Worm (Caenorhabditis elegans) whole organism, late embryonic: ENCODE results near the gene cyp-13A11.

ENCODE experiments used
- C38D4.7 ChIP-seq: fragments of 200-800 bp; sonication (Bioruptor generic); optimal IDR thresholded peaks from 2 replicates; lab custom pipeline; 2018; ENCODE audit warnings: mild to moderate bottlenecking, missing genetic modification characterization, moderate library complexity, missing compliant biosample characterization
- ahr-1 ChIP-seq: sonication (generic microtip); optimal IDR thresholded peaks from 2 replicates; lab custom pipeline; 2016; ENCODE audit warnings: missing genetic modification characterization, missing compliant biosample characterization
- ceh-2 ChIP-seq: sonication (generic microtip); optimal IDR thresholded peaks from 2 replicates; lab custom pipeline; 2016; ENCODE audit warnings: missing genotype, missing genetic modification characterization, missing compliant biosample characterization
- ceh-24 ChIP-seq: sonication (generic microtip); optimal IDR thresholded peaks from 2 replicates; lab custom pipeline; 2016; ENCODE audit warnings: mild to moderate bottlenecking, missing genetic modification characterization, missing compliant biosample characterization
- ceh-31 ChIP-seq: sonication (generic microtip); optimal IDR thresholded peaks from 2 replicates; lab custom pipeline; 2016; ENCODE audit warnings: missing genetic modification characterization, missing compliant biosample characterization
- ceh-34 ChIP-seq: sonication (generic microtip); optimal IDR thresholded peaks from 2 replicates; lab custom pipeline; 2016; ENCODE audit warnings: mild to moderate bottlenecking, missing genetic modification characterization, missing compliant biosample characterization
- ceh-45 ChIP-seq: fragments of 200-800 bp; sonication (Bioruptor generic); IDR thresholded peaks from 2 replicates; pipeline ENCODE4 v1.3.6; 2022; ENCODE audit warnings: missing genetic modification reagents, missing genetic modification characterization, missing compliant biosample characterization
- ceh-48 ChIP-seq: sonication (generic microtip); optimal IDR thresholded peaks from 2 replicates; lab custom pipeline; 2016; ENCODE audit warnings: missing genetic modification characterization, inconsistent platforms, missing compliant biosample characterization
- che-1 ChIP-seq: sonication (generic microtip); optimal IDR thresholded peaks from 2 replicates; lab custom pipeline; 2016; ENCODE audit warnings: mild to moderate bottlenecking, missing genetic modification characterization, missing compliant biosample characterization
- dve-1 ChIP-seq: sonication (generic microtip); optimal IDR thresholded peaks from 2 replicates; lab custom pipeline; 2017; ENCODE audit warnings: antibody characterized with exemption, mild to moderate bottlenecking, missing genetic modification characterization, missing compliant biosample characterization
- elt-2 ChIP-seq: sonication (generic microtip); optimal IDR thresholded peaks from 2 replicates; lab custom pipeline; 2016; ENCODE audit warnings: missing genetic modification reagents, missing genetic modification characterization, missing compliant biosample characterization
- eyg-1 ChIP-seq: sonication (generic microtip); optimal IDR thresholded peaks from 2 replicates; lab custom pipeline; 2016; ENCODE audit warnings: missing genotype, missing genetic modification characterization, missing compliant biosample characterization
- fkh-6 ChIP-seq: sonication (generic microtip); optimal IDR thresholded peaks from 2 replicates; lab custom pipeline; 2016; ENCODE audit warnings: missing genetic modification characterization, missing compliant biosample characterization
- lin-11 ChIP-seq: fragments of 200-800 bp; sonication (Bioruptor generic); optimal IDR thresholded peaks from 2 replicates; lab custom pipeline; 2018; ENCODE audit warnings: mild to moderate bottlenecking, missing genetic modification characterization, missing compliant biosample characterization
- mec-3 ChIP-seq: sonication (generic microtip); optimal IDR thresholded peaks from 2 replicates; lab custom pipeline; 2016; ENCODE audit warnings: borderline replicate concordance, missing genetic modification characterization, missing compliant biosample characterization
- nfya-1 ChIP-seq: sonication (generic microtip); optimal IDR thresholded peaks from 2 replicates; lab custom pipeline; 2017; ENCODE audit warnings: missing genetic modification characterization, mild to moderate bottlenecking, missing compliant biosample characterization, antibody characterized with exemption, moderate library complexity
- nhr-11 ChIP-seq: fragments of 150-350 bp; optimal IDR thresholded peaks from 2 replicates; lab custom pipeline; 2014; ENCODE audit warnings: missing biosample characterization, missing genetic modification characterization
- pag-3 ChIP-seq: sonication (generic microtip); optimal IDR thresholded peaks from 2 replicates; lab custom pipeline; 2016; ENCODE audit warnings: missing compliant biosample characterization, missing genetic modification characterization, borderline replicate concordance
- pat-9 ChIP-seq: fragments of 200-800 bp; sonication (Bioruptor generic); optimal IDR thresholded peaks from 2 replicates; lab custom pipeline; 2018; ENCODE audit warnings: mild to moderate bottlenecking, missing genetic modification characterization, moderate library complexity, missing compliant biosample characterization
- pqm-1 ChIP-seq: sonication (generic microtip); optimal IDR thresholded peaks from 2 replicates; lab custom pipeline; 2016; ENCODE audit warnings: missing genetic modification characterization, missing compliant biosample characterization
- pros-1 ChIP-seq: fragments of 150-350 bp; optimal IDR thresholded peaks from 2 replicates; lab custom pipeline; 2014; ENCODE audit warnings: missing biosample characterization, missing genetic modification reagents, missing genetic modification characterization
- rnt-1 ChIP-seq: sonication (generic microtip); optimal IDR thresholded peaks from 2 replicates; lab custom pipeline; 2016; ENCODE audit warnings: missing genetic modification characterization, missing compliant biosample characterization
- sox-2 ChIP-seq: fragments of 200-800 bp; sonication (Bioruptor generic); IDR thresholded peaks from 2 replicates; pipeline ENCODE4 v1.3.6; 2022; ENCODE audit warnings: missing genetic modification reagents, missing genetic modification characterization, missing compliant biosample characterization
- syd-9 ChIP-seq: sonication (generic microtip); optimal IDR thresholded peaks from 2 replicates; lab custom pipeline; 2016; ENCODE audit warnings: mild to moderate bottlenecking, missing genetic modification characterization, moderate library complexity, missing compliant biosample characterization
- tbx-2 ChIP-seq: sonication (generic microtip); optimal IDR thresholded peaks from 2 replicates; lab custom pipeline; 2016; ENCODE audit warnings: missing genetic modification characterization, missing compliant biosample characterization
- tbx-7 ChIP-seq: sonication (generic microtip); optimal IDR thresholded peaks from 2 replicates; lab custom pipeline; 2016; ENCODE audit warnings: missing genotype, missing genetic modification characterization, missing compliant biosample characterization
- ttx-3 ChIP-seq: sonication (generic microtip); optimal IDR thresholded peaks from 2 replicates; lab custom pipeline; 2016; ENCODE audit warnings: missing genetic modification reagents, missing genetic modification characterization, missing compliant biosample characterization
- unc-3 ChIP-seq, 2 experiments: fragments of 200-800 bp in 1 of 2; sonication (Bioruptor generic) in 1 of 2; sonication (generic microtip) in 1 of 2; conservative IDR thresholded peaks in 1 of 2; optimal IDR thresholded peaks in 1 of 2; 2 replicates each; pipeline versions ENCODE4 v1.3.6 to Lab custom; 2016 to 2022; ENCODE audit warnings: missing compliant biosample characterization in 2 of 2, missing genetic modification characterization in 2 of 2, missing genetic modification reagents in 1 of 2
- unc-42 ChIP-seq: sonication (generic microtip); optimal IDR thresholded peaks from 2 replicates; lab custom pipeline; 2016; ENCODE audit warnings: missing genotype, missing genetic modification characterization, missing compliant biosample characterization
- unc-55 ChIP-seq: sonication (generic microtip); optimal IDR thresholded peaks from 2 replicates; lab custom pipeline; 2017; ENCODE audit warnings: missing biosample characterization, missing genetic modification reagents, missing genetic modification characterization
- unc-86 ChIP-seq: sonication (generic microtip); optimal IDR thresholded peaks from 2 replicates; lab custom pipeline; 2016; ENCODE audit warnings: missing genetic modification characterization, missing compliant biosample characterization

The cyp-13A11 gene

ce11 chrIII:13020741-13021140, at the start of gene cyp-13A11:
TSS of gene cyp-13A11 (plus strand) at chrIII:13021006.
- no peak for TF ChIP-seq fkh-6 (tag; lab: Kevin White, UChicago)
- TF ChIP-seq unc-42 (tag; lab: Kevin White, UChicago) = no peak
- no peak for TF ChIP-seq ceh-48
- TF ChIP-seq unc-86 (tag; lab: Kevin White, UChicago) = no peak
- TF ChIP-seq unc-3 (GFP tag; conservative IDR thresholded peaks at IDR 0.05; lab: Robert Waterston, UW) = no peak
- no peak for TF ChIP-seq unc-3 (tag; optimal IDR thresholded peaks at IDR 0.05; lab: Kevin White, UChicago)
- TF ChIP-seq sox-2 (GFP tag; lab: Robert Waterston, UW) = no peak
- no peak for TF ChIP-seq ceh-31 (tag; lab: Kevin White, UChicago)
- TF ChIP-seq pqm-1 (tag; lab: Kevin White, UChicago) = no peak
- no peak for TF ChIP-seq pag-3 (tag; lab: Kevin White, UChicago)
- TF ChIP-seq C38D4.7 (GFP tag; lab: Kevin White, UChicago) = no peak
- TF ChIP-seq eyg-1 (tag; lab: Kevin White, UChicago) = no peak
- TF ChIP-seq ceh-45 (GFP tag; lab: Robert Waterston, UW) = no peak

ce11 chrIII:12971828-12972379, 48.9 kb upstream of the cyp-13A11 start:
- TF ChIP-seq nfya-1 (tag; lab: Kevin White, UChicago) = peak; percentile 31
- no peak for TF ChIP-seq tbx-2 (tag; lab: Kevin White, UChicago)
- no peak for TF ChIP-seq sox-2 (GFP tag; lab: Robert Waterston, UW)
- TF ChIP-seq pqm-1 (tag; lab: Kevin White, UChicago) = no peak
- TF ChIP-seq tbx-7 = no peak
- no peak for TF ChIP-seq unc-3 (GFP tag; conservative IDR thresholded peaks at IDR 0.05; lab: Robert Waterston, UW)
- no peak for TF ChIP-seq unc-3 (tag; optimal IDR thresholded peaks at IDR 0.05; lab: Kevin White, UChicago)
- no peak for TF ChIP-seq ttx-3
- TF ChIP-seq ceh-24 (tag; lab: Kevin White, UChicago) = no peak
- peak; percentile 87 for TF ChIP-seq unc-55 (GFP tag; lab: Kevin White, UChicago)

ce11 chrIII:12972398-12972797, 48.4 kb upstream of the cyp-13A11 start, which contains the start of gene bckd-1A:
TSS of gene bckd-1A (minus strand) at chrIII:12972498.
- TF ChIP-seq nfya-1 (tag; lab: Kevin White, UChicago) (no peak), ahr-1 (tag; lab: Kevin White, UChicago) (no peak)

- no peak for TF ChIP-seq ahr-1 (tag; lab: Kevin White, UChicago)
- no peak for TF ChIP-seq mec-3 (tag; lab: Kevin White, UChicago)
- TF ChIP-seq pat-9 (tag; lab: Kevin White, UChicago) = no peak
- no peak for TF ChIP-seq pqm-1 (tag; lab: Kevin White, UChicago)
- TF ChIP-seq pros-1 (tag; lab: Kevin White, UChicago) = no peak
- TF ChIP-seq tbx-7 = no peak
- TF ChIP-seq syd-9 = no peak
- TF ChIP-seq ttx-3 = no peak
- no peak for TF ChIP-seq rnt-1 (tag; lab: Kevin White, UChicago)
- no peak for TF ChIP-seq pag-3 (tag; lab: Kevin White, UChicago)
- TF ChIP-seq ceh-2 = no peak
- no peak for TF ChIP-seq dve-1 (tag; lab: Kevin White, UChicago)
- no peak for TF ChIP-seq che-1 (tag; lab: Kevin White, UChicago)
- TF ChIP-seq unc-86 (tag; lab: Kevin White, UChicago) = no peak
- no peak for TF ChIP-seq lin-11
Observed at ce11 chrIII:12977559-12977958, 43.2 kb upstream of the cyp-13A11 start, which contains the start of gene ZK1010.2. TSS of gene ZK1010.2 (minus strand) at chrIII:12977862.

- TF ChIP-seq tbx-2 (tag; lab: Kevin White, UChicago) (peak; percentile 6), dve-1 (tag; lab: Kevin White, UChicago) (peak; percentile 2), nfya-1 (tag; lab: Kevin White, UChicago) (peak; percentile 92), ceh-34 (tag; lab: Kevin White, UChicago) (peak; percentile 0), elt-2 (tag; lab: Kevin White, UChicago) (peak; percentile 17), sox-2 (GFP tag; lab: Robert Waterston, UW) (no peak), ceh-48 (peak; percentile 56), pag-3 (tag; lab: Kevin White, UChicago) (no peak), ceh-31 (tag; lab: Kevin White, UChicago) (peak; percentile 29), nhr-11 (no peak)
Observed at ce11 chrIII:12978473-12979174, 42.2 kb upstream of the cyp-13A11 start, which contains the start of the genes ubq-2 and frg-1. TSS of gene ubq-2 (minus strand) at chrIII:12978523. TSS of gene frg-1 (plus strand) at chrIII:12979162.
